Worm (Caenorhabditis elegans) whole organism, mixed stage, embryonic: ENCODE measurements around the gene pdl-1.

Experiments
- M03D4.4 ChIP-seq: sonication (generic microtip); optimal IDR thresholded peaks from 2 replicates; lab custom pipeline; 2017; ENCODE audit warnings: mild to moderate bottlenecking, missing genetic modification characterization, missing compliant biosample characterization
- blmp-1 ChIP-seq: fragments of 150-350 bp; optimal IDR thresholded peaks from 2 replicates; lab custom pipeline; 2014; ENCODE audit warnings: missing biosample characterization, missing genetic modification characterization
- ceh-39 ChIP-seq: fragments of 150-350 bp; optimal IDR thresholded peaks from 2 replicates; lab custom pipeline; 2014; ENCODE audit warnings: missing biosample characterization, missing genetic modification characterization
- ceh-43 ChIP-seq: fragments of 200-800 bp; sonication (Bioruptor generic); optimal IDR thresholded peaks from 2 replicates; lab custom pipeline; 2018; ENCODE audit warnings: mild to moderate bottlenecking, missing genetic modification characterization, moderate library complexity, missing compliant biosample characterization
- ceh-83 ChIP-seq: fragments of 200-800 bp; sonication (Bioruptor generic); optimal IDR thresholded peaks from 2 replicates; lab custom pipeline; 2018; ENCODE audit warnings: mild to moderate bottlenecking, missing genetic modification characterization, missing compliant biosample characterization
- cnd-1 ChIP-seq: fragments of 200-800 bp; sonication (Bioruptor generic); optimal IDR thresholded peaks from 2 replicates; lab custom pipeline; 2018; ENCODE audit warnings: mild to moderate bottlenecking, missing genetic modification characterization, missing compliant biosample characterization
- drap-1 ChIP-seq: fragments of 200-800 bp; sonication (Bioruptor generic); optimal IDR thresholded peaks from 3 replicates; lab custom pipeline; 2018; ENCODE audit warnings: mild to moderate bottlenecking, missing genetic modification characterization, missing compliant biosample characterization
- elt-1 ChIP-seq: sonication (generic microtip); optimal IDR thresholded peaks from 2 replicates; lab custom pipeline; 2017; ENCODE audit warnings: missing genetic modification characterization, mild to moderate bottlenecking, missing compliant biosample characterization, antibody characterized with exemption, moderate library complexity, borderline replicate concordance; ENCODE audit not compliant: insufficient read depth
- elt-3 ChIP-seq: fragments of 150-350 bp; optimal IDR thresholded peaks from 2 replicates; lab custom pipeline; 2014; ENCODE audit warnings: missing biosample characterization, missing genetic modification characterization
- flh-1 ChIP-seq: fragments of 200-800 bp; sonication (Bioruptor generic); optimal IDR thresholded peaks from 2 replicates; lab custom pipeline; 2018; ENCODE audit warnings: mild to moderate bottlenecking, missing genetic modification characterization, moderate library complexity, missing compliant biosample characterization
- ham-2 ChIP-seq: fragments of 200-800 bp; sonication (Bioruptor generic); optimal IDR thresholded peaks from 2 replicates; lab custom pipeline; 2018; ENCODE audit warnings: mild to moderate bottlenecking, missing genetic modification characterization, missing compliant biosample characterization
- lin-13 ChIP-seq: fragments of 150-350 bp; optimal IDR thresholded peaks from 2 replicates; lab custom pipeline; 2014; ENCODE audit warnings: missing biosample characterization, missing genetic modification characterization
- mls-2 ChIP-seq: sonication (generic microtip); optimal IDR thresholded peaks from 2 replicates; lab custom pipeline; 2016; ENCODE audit warnings: mild to moderate bottlenecking, missing genetic modification characterization, moderate library complexity, missing compliant biosample characterization
- nhr-12 ChIP-seq: fragments of 150-350 bp; optimal IDR thresholded peaks from 2 replicates; lab custom pipeline; 2014; ENCODE audit warnings: missing biosample characterization, missing genetic modification characterization
- nhr-2 ChIP-seq: fragments of 150-350 bp; optimal IDR thresholded peaks from 2 replicates; lab custom pipeline; 2014; ENCODE audit warnings: missing biosample characterization, missing genetic modification characterization
- nhr-237 ChIP-seq: fragments of 150-350 bp; optimal IDR thresholded peaks from 2 replicates; lab custom pipeline; 2014; ENCODE audit warnings: missing biosample characterization, missing genetic modification characterization
- nhr-28 ChIP-seq: fragments of 150-350 bp; optimal IDR thresholded peaks from 2 replicates; lab custom pipeline; 2014; ENCODE audit warnings: missing biosample characterization, missing genetic modification characterization
- nhr-76 ChIP-seq: sonication (generic microtip); optimal IDR thresholded peaks from 2 replicates; lab custom pipeline; 2017; ENCODE audit warnings: missing biosample characterization, missing genetic modification characterization
- pha-4 ChIP-seq: fragments of 150-350 bp; optimal IDR thresholded peaks from 2 replicates; lab custom pipeline; 2018; ENCODE audit warnings: missing biosample characterization, missing genetic modification reagents, missing genetic modification characterization
- sem-2 ChIP-seq: fragments of 200-800 bp; sonication (Bioruptor generic); optimal IDR thresholded peaks from 2 replicates; lab custom pipeline; 2018; ENCODE audit warnings: mild to moderate bottlenecking, missing genetic modification characterization, missing compliant biosample characterization
- snpc-4 ChIP-seq: fragments of 150-350 bp; optimal IDR thresholded peaks from 2 replicates; lab custom pipeline; 2014; ENCODE audit warnings: missing biosample characterization, missing genetic modification characterization
- sptf-1 ChIP-seq: sonication (generic microtip); optimal IDR thresholded peaks from 2 replicates; lab custom pipeline; 2017; ENCODE audit warnings: mild to moderate bottlenecking, missing genetic modification characterization, moderate library complexity, missing compliant biosample characterization
- unc-120 ChIP-seq: sonication (generic microtip); optimal IDR thresholded peaks from 2 replicates; lab custom pipeline; 2017; ENCODE audit warnings: missing genetic modification characterization, missing compliant biosample characterization; ENCODE audit not compliant: poor library complexity, severe bottlenecking
- unc-39 ChIP-seq: fragments of 150-350 bp; optimal IDR thresholded peaks from 2 replicates; lab custom pipeline; 2014; ENCODE audit warnings: missing biosample characterization, missing genetic modification characterization
- unc-62 ChIP-seq: fragments of 150-350 bp; optimal IDR thresholded peaks from 2 replicates; lab custom pipeline; 2014; ENCODE audit warnings: missing biosample characterization, missing genetic modification reagents, missing genetic modification characterization
- zip-8 ChIP-seq: fragments of 150-350 bp; optimal IDR thresholded peaks from 2 replicates; lab custom pipeline; 2014; ENCODE audit warnings: missing biosample characterization, missing genetic modification characterization
- ztf-11 ChIP-seq: fragments of 150-350 bp; optimal IDR thresholded peaks from 2 replicates; lab custom pipeline; 2014; ENCODE audit warnings: missing biosample characterization, missing genetic modification characterization

The pdl-1 gene

ce11 chrII:7205388-7205787, 21.8 kb downstream of the pdl-1 start, which contains the start of gene srd-59:
TSS of gene srd-59 (plus strand) at chrII:7205688.
- TF ChIP-seq ceh-43 (GFP tag; lab: Kevin White, UChicago) (no peak), unc-62 (GFP tag; lab: Kevin White, UChicago) (no peak), unc-120 (tag; lab: Kevin White, UChicago) (no peak)

- TF ChIP-seq M03D4.4 (no peak), sptf-1 (no peak), nhr-76 (tag; lab: Kevin White, UChicago) (no peak), blmp-1 (tag; lab: Kevin White, UChicago) (no peak), flh-1 (GFP tag; lab: Kevin White, UChicago) (no peak), lin-13 (tag; lab: Kevin White, UChicago) (no peak), drap-1 (no peak), unc-120 (tag; lab: Kevin White, UChicago) (no peak), elt-3 (tag; lab: Kevin White, UChicago) (no peak), ceh-83 (GFP tag; lab: Kevin White, UChicago) (no peak), unc-39 (tag; lab: Kevin White, UChicago) (no peak), cnd-1 (tag; lab: Kevin White, UChicago) (no peak), elt-1 (tag; lab: Kevin White, UChicago) (no peak), ceh-39 (tag; lab: Kevin White, UChicago) (no peak)
Observed at ce11 chrII:7207649-7208048, 24.0 kb downstream of the pdl-1 start.

ce11 chrII:7208184-7208583, 24.6 kb downstream of the pdl-1 start, which contains the start of gene dhs-7:
TSS of gene dhs-7 (minus strand) at chrII:7208460.
- TF ChIP-seq lin-13 (tag; lab: Kevin White, UChicago) (no peak), nhr-237 (tag; lab: Kevin White, UChicago) (no peak), zip-8 (no peak), snpc-4 (tag; lab: Kevin White, UChicago) (no peak), unc-62 (GFP tag; lab: Kevin White, UChicago) (no peak), pha-4 (tag; lab: Kevin White, UChicago) (no peak), elt-3 (tag; lab: Kevin White, UChicago) (no peak), ham-2 (GFP tag; lab: Kevin White, UChicago) (no peak), nhr-2 (tag; lab: Kevin White, UChicago) (no peak), sem-2 (GFP tag; lab: Kevin White, UChicago) (no peak), mls-2 (tag; lab: Kevin White, UChicago) (no peak), unc-39 (tag; lab: Kevin White, UChicago) (no peak), flh-1 (GFP tag; lab: Kevin White, UChicago) (no peak), drap-1 (no peak), nhr-12 (tag; lab: Kevin White, UChicago) (no peak), ztf-11 (tag; lab: Kevin White, UChicago) (no peak), M03D4.4 (no peak)

ce11 chrII:7210187-7210586, 26.6 kb downstream of the pdl-1 start, which contains the start of gene E04F6.15:
TSS of gene E04F6.15 (minus strand) at chrII:7210287.
- no peak for TF ChIP-seq drap-1
- TF ChIP-seq ztf-11 (tag; lab: Kevin White, UChicago) = no peak
- TF ChIP-seq unc-120 (tag; lab: Kevin White, UChicago) = no peak
- TF ChIP-seq ham-2 (GFP tag; lab: Kevin White, UChicago) = no peak
- no peak for TF ChIP-seq nhr-28
- TF ChIP-seq nhr-237 (tag; lab: Kevin White, UChicago) = no peak
- no peak for TF ChIP-seq elt-3 (tag; lab: Kevin White, UChicago)
- TF ChIP-seq, all 35 proteins: peak for 0

ce11 chrII:7211280-7211679, 27.7 kb downstream of the pdl-1 start, which contains the start of gene E04F6.8:
TSS of gene E04F6.8 (minus strand) at chrII:7211380.
- no peak for TF ChIP-seq elt-1 (tag; lab: Kevin White, UChicago)
- TF ChIP-seq pha-4 (tag; lab: Kevin White, UChicago) = no peak
- TF ChIP-seq unc-62 (GFP tag; lab: Kevin White, UChicago) = no peak
- TF ChIP-seq nhr-12 (tag; lab: Kevin White, UChicago) = no peak
- no peak for TF ChIP-seq blmp-1 (tag; lab: Kevin White, UChicago)
- TF ChIP-seq lin-13 (tag; lab: Kevin White, UChicago) = no peak
- no peak for TF ChIP-seq nhr-28
- no peak for TF ChIP-seq snpc-4 (tag; lab: Kevin White, UChicago)
- TF ChIP-seq unc-120 (tag; lab: Kevin White, UChicago) = no peak
- TF ChIP-seq nhr-76 (tag; lab: Kevin White, UChicago) = no peak
- TF ChIP-seq, all 35 proteins: peak for 0
